Fruit fly (Drosophila melanogaster) whole organism, embryonic: ENCODE results near the gene Oatp33Eb.
A peak's percentile ranks its signal among the peaks of the same experiment; 100 is the strongest.

Experiments used
- Ada2b ChIP-seq: fragments of 200-800 bp; sonication (Bioruptor generic); IDR thresholded peaks from 2 replicates; pipeline ENCODE4 v1.3.6; 2022; ENCODE audit warnings: missing biosample characterization, missing genetic modification characterization
- Atf3 ChIP-seq: fragments of 200-800 bp; sonication (Bioruptor generic); optimal IDR thresholded peaks from 3 replicates; lab custom pipeline; 2016; ENCODE audit warnings: missing biosample characterization, missing genetic modification characterization
- BEAF-32 ChIP-seq: fragments of 200-800 bp; sonication (Bioruptor generic); optimal IDR thresholded peaks from 3 replicates; lab custom pipeline; 2017; ENCODE audit warnings: missing biosample characterization, missing genetic modification characterization, mild to moderate bottlenecking, moderate library complexity, missing genetic modification reagents
- Bgb ChIP-seq: fragments of 200-800 bp; sonication (Bioruptor generic); IDR thresholded peaks from 2 replicates; pipeline ENCODE4 v1.3.6; 2022; ENCODE audit warnings: missing biosample characterization, missing genetic modification characterization; ENCODE audit not compliant: partially characterized antibody
- CG1024 ChIP-seq: fragments of 200-800 bp; sonication (Bioruptor generic); IDR thresholded peaks from 2 replicates; pipeline ENCODE4 v1.3.6; 2022; ENCODE audit warnings: missing biosample characterization, missing genetic modification characterization
- CG11398 ChIP-seq: fragments of 200-800 bp; sonication (Bioruptor generic); optimal IDR thresholded peaks from 2 replicates; lab custom pipeline; 2016; ENCODE audit warnings: missing biosample characterization, missing genetic modification characterization
- CG12236 ChIP-seq: fragments of 200-800 bp; sonication (Bioruptor generic); optimal IDR thresholded peaks from 2 replicates; lab custom pipeline; 2016; ENCODE audit warnings: missing biosample characterization, missing genetic modification characterization
- CG1233 ChIP-seq: fragments of 200-800 bp; sonication (Bioruptor generic); optimal IDR thresholded peaks from 4 replicates; lab custom pipeline; 2018; ENCODE audit warnings: missing biosample characterization, mild to moderate bottlenecking, missing genetic modification characterization
- CG14441 ChIP-seq: fragments of 200-800 bp; sonication (Bioruptor generic); IDR thresholded peaks from 2 replicates; pipeline ENCODE4 v1.3.6; 2022; ENCODE audit warnings: missing biosample characterization, missing genetic modification characterization
- CG15011 ChIP-seq: fragments of 200-800 bp; sonication (Bioruptor generic); optimal IDR thresholded peaks from 3 replicates; lab custom pipeline; 2018; ENCODE audit warnings: missing biosample characterization, mild to moderate bottlenecking, missing genetic modification characterization
- CG15073 ChIP-seq: fragments of 200-800 bp; sonication (Bioruptor generic); optimal IDR thresholded peaks from 2 replicates; lab custom pipeline; 2016; ENCODE audit warnings: missing biosample characterization, missing genetic modification characterization
- CG1529 ChIP-seq: fragments of 200-800 bp; sonication (Bioruptor generic); optimal IDR thresholded peaks from 3 replicates; lab custom pipeline; 2018; ENCODE audit warnings: missing biosample characterization, missing genetic modification characterization
- CG16815 ChIP-seq: fragments of 200-800 bp; sonication (Bioruptor generic); optimal IDR thresholded peaks from 3 replicates; lab custom pipeline; 2017; ENCODE audit warnings: missing biosample characterization, mild to moderate bottlenecking, missing genetic modification characterization
- CG34376 ChIP-seq: fragments of 200-800 bp; sonication (Bioruptor generic); optimal IDR thresholded peaks from 2 replicates; lab custom pipeline; 2018; ENCODE audit warnings: missing biosample characterization, mild to moderate bottlenecking, missing genetic modification characterization
- CG3847 ChIP-seq: fragments of 200-800 bp; sonication (Bioruptor generic); IDR thresholded peaks from 2 replicates; pipeline ENCODE4 v1.3.6; 2022; ENCODE audit warnings: missing biosample characterization, missing genetic modification characterization
- CG6254 ChIP-seq: fragments of 200-800 bp; sonication (Bioruptor generic); optimal IDR thresholded peaks from 3 replicates; lab custom pipeline; 2017; ENCODE audit warnings: mild to moderate bottlenecking, missing biosample characterization, missing genetic modification reagents, missing genetic modification characterization
- CG6765 ChIP-seq: fragments of 200-800 bp; sonication (Bioruptor generic); optimal IDR thresholded peaks from 3 replicates; lab custom pipeline; 2017; ENCODE audit warnings: missing biosample characterization, mild to moderate bottlenecking, missing genetic modification characterization
- CG7556 ChIP-seq: fragments of 200-800 bp; sonication (Bioruptor generic); optimal IDR thresholded peaks from 2 replicates; lab custom pipeline; 2017; ENCODE audit warnings: missing biosample characterization, mild to moderate bottlenecking, missing genetic modification characterization
- CG8359 ChIP-seq: fragments of 200-800 bp; sonication (Bioruptor generic); optimal IDR thresholded peaks from 2 replicates; lab custom pipeline; 2017; ENCODE audit warnings: missing biosample characterization, mild to moderate bottlenecking, missing genetic modification characterization, borderline replicate concordance
- CrebB ChIP-seq: fragments of 200-800 bp; sonication (Bioruptor generic); optimal IDR thresholded peaks from 3 replicates; lab custom pipeline; 2018; ENCODE audit warnings: missing biosample characterization, mild to moderate bottlenecking, missing genetic modification characterization
- D19A ChIP-seq: fragments of 200-800 bp; optimal IDR thresholded peaks from 3 replicates; lab custom pipeline; 2019; ENCODE audit warnings: missing biosample characterization, mild to moderate bottlenecking, missing genetic modification characterization, moderate library complexity
- Hr78 ChIP-seq, 2 experiments: fragments of 200-800 bp in 1 of 2; fragments of >200 bp in 1 of 2; sonication (Bioruptor generic) in 1 of 2; optimal IDR thresholded peaks; 2 replicates each; lab custom pipeline; 2017 to 2019; ENCODE audit warnings: missing biosample characterization in 2 of 2, missing genetic modification characterization in 2 of 2, mild to moderate bottlenecking in 1 of 2, moderate library complexity in 1 of 2
- NFAT ChIP-seq: fragments of 200-800 bp; sonication (Bioruptor generic); IDR thresholded peaks from 2 replicates; pipeline ENCODE4 v1.3.6; 2022; ENCODE audit warnings: missing biosample characterization, missing genetic modification characterization
- NK7.1 ChIP-seq: fragments of 200-800 bp; sonication (Bioruptor generic); optimal IDR thresholded peaks from 3 replicates; lab custom pipeline; 2016; ENCODE audit warnings: missing biosample characterization, missing genetic modification characterization
- Poxn ChIP-seq: fragments of 200-800 bp; sonication (Bioruptor generic); IDR thresholded peaks from 2 replicates; pipeline ENCODE4 v1.3.6; 2022; ENCODE audit warnings: missing biosample characterization, missing genetic modification characterization
- Spps ChIP-seq: fragments of 200-800 bp; sonication (Bioruptor generic); optimal IDR thresholded peaks from 2 replicates; lab custom pipeline; 2018; ENCODE audit warnings: missing biosample characterization, mild to moderate bottlenecking, missing genetic modification characterization
- TFAM ChIP-seq: fragments of 200-800 bp; sonication (Bioruptor generic); optimal IDR thresholded peaks from 2 replicates; lab custom pipeline; 2017; ENCODE audit warnings: missing biosample characterization, missing genetic modification characterization, inconsistent platforms
- aop ChIP-seq: fragments of 200-800 bp; sonication (Bioruptor generic); IDR thresholded peaks from 2 replicates; pipeline ENCODE4 v1.3.6; 2022; ENCODE audit warnings: missing biosample characterization, missing genetic modification characterization
- ato ChIP-seq: fragments of 200-800 bp; sonication (Bioruptor generic); IDR thresholded peaks from 2 replicates; pipeline ENCODE4 v1.3.6; 2022; ENCODE audit warnings: missing biosample characterization, missing genetic modification characterization; ENCODE audit not compliant: partially characterized antibody
- bigmax ChIP-seq: fragments of 200-800 bp; sonication (Bioruptor generic); optimal IDR thresholded peaks from 2 replicates; lab custom pipeline; 2018; ENCODE audit warnings: missing biosample characterization, mild to moderate bottlenecking, missing genetic modification characterization
- cad ChIP-seq: fragments of >200 bp; optimal IDR thresholded peaks from 2 replicates; lab custom pipeline; 2017; ENCODE audit warnings: missing biosample characterization, missing genetic modification characterization
- crp ChIP-seq, 2 experiments: fragments of 200-800 bp; sonication (Bioruptor generic); optimal IDR thresholded peaks; 2 replicates in 1 of 2; 3 replicates in 1 of 2; lab custom pipeline; 2017; ENCODE audit warnings: missing biosample characterization in 2 of 2, missing genetic modification characterization in 2 of 2, mild to moderate bottlenecking in 1 of 2, moderate library complexity in 1 of 2
- da ChIP-seq: fragments of 200-800 bp; sonication (Bioruptor generic); optimal IDR thresholded peaks from 2 replicates; lab custom pipeline; 2016; ENCODE audit warnings: missing biosample characterization, missing genetic modification characterization
- danr ChIP-seq: fragments of 200-800 bp; sonication (Bioruptor generic); IDR thresholded peaks from 2 replicates; pipeline ENCODE4 v1.3.6; 2022; ENCODE audit warnings: missing biosample characterization, missing genetic modification characterization
- dimm ChIP-seq: fragments of 200-800 bp; sonication (Bioruptor generic); IDR thresholded peaks from 2 replicates; pipeline ENCODE4 v1.3.6; 2022; ENCODE audit warnings: missing biosample characterization, missing genetic modification characterization
- ftz-f1 ChIP-seq: fragments of 200-800 bp; sonication (Bioruptor generic); optimal IDR thresholded peaks from 2 replicates; lab custom pipeline; 2016; ENCODE audit warnings: missing biosample characterization, missing genetic modification characterization
- grau ChIP-seq: fragments of 200-800 bp; optimal IDR thresholded peaks from 3 replicates; lab custom pipeline; 2019; ENCODE audit warnings: missing biosample characterization, mild to moderate bottlenecking, missing genetic modification characterization, moderate library complexity
- grn ChIP-seq: fragments of 200-800 bp; sonication (Bioruptor generic); optimal IDR thresholded peaks from 3 replicates; lab custom pipeline; 2017; ENCODE audit warnings: missing biosample characterization, missing genetic modification characterization
- gt ChIP-seq: fragments of 200-800 bp; sonication (Bioruptor generic); IDR thresholded peaks from 2 replicates; pipeline ENCODE4 v1.3.6; 2022; ENCODE audit warnings: missing biosample characterization, missing genetic modification characterization
- jumu ChIP-seq: fragments of 200-800 bp; sonication (Bioruptor generic); optimal IDR thresholded peaks from 3 replicates; lab custom pipeline; 2016; ENCODE audit warnings: missing biosample characterization, missing genetic modification characterization
- ken ChIP-seq: fragments of 200-800 bp; sonication (Bioruptor generic); IDR thresholded peaks from 3 replicates; pipeline ENCODE4 v1.3.6; 2022; ENCODE audit warnings: missing biosample characterization, missing genetic modification characterization
- kni ChIP-seq: fragments of 200-800 bp; sonication (Bioruptor generic); optimal IDR thresholded peaks from 3 replicates; lab custom pipeline; 2017; ENCODE audit warnings: mild to moderate bottlenecking, missing biosample characterization, missing genetic modification reagents, missing genetic modification characterization
- mam ChIP-seq: fragments of 200-800 bp; sonication (Bioruptor generic); optimal IDR thresholded peaks from 3 replicates; lab custom pipeline; 2016; ENCODE audit warnings: missing biosample characterization, missing genetic modification characterization
- pb ChIP-seq: fragments of 200-800 bp; sonication (Bioruptor generic); optimal IDR thresholded peaks from 3 replicates; lab custom pipeline; 2016; ENCODE audit warnings: missing biosample characterization, missing genetic modification characterization
- peb ChIP-seq: fragments of 200-800 bp; sonication (Bioruptor generic); IDR thresholded peaks from 2 replicates; pipeline ENCODE4 v1.3.6; 2022; ENCODE audit warnings: missing biosample characterization, missing genetic modification characterization
- ranshi ChIP-seq: fragments of 200-800 bp; sonication (Bioruptor generic); IDR thresholded peaks from 2 replicates; pipeline ENCODE4 v1.3.6; 2022; ENCODE audit warnings: missing biosample characterization, missing genetic modification characterization
- sima ChIP-seq: fragments of 200-800 bp; sonication (Bioruptor generic); optimal IDR thresholded peaks from 2 replicates; lab custom pipeline; 2016; ENCODE audit warnings: missing biosample characterization, missing genetic modification characterization
- sna ChIP-seq: fragments of 200-800 bp; sonication (Bioruptor generic); IDR thresholded peaks from 2 replicates; pipeline ENCODE4 v1.3.6; 2022; ENCODE audit warnings: missing biosample characterization, missing genetic modification characterization; ENCODE audit not compliant: partially characterized antibody

Oatp33Eb gene

DNA sequence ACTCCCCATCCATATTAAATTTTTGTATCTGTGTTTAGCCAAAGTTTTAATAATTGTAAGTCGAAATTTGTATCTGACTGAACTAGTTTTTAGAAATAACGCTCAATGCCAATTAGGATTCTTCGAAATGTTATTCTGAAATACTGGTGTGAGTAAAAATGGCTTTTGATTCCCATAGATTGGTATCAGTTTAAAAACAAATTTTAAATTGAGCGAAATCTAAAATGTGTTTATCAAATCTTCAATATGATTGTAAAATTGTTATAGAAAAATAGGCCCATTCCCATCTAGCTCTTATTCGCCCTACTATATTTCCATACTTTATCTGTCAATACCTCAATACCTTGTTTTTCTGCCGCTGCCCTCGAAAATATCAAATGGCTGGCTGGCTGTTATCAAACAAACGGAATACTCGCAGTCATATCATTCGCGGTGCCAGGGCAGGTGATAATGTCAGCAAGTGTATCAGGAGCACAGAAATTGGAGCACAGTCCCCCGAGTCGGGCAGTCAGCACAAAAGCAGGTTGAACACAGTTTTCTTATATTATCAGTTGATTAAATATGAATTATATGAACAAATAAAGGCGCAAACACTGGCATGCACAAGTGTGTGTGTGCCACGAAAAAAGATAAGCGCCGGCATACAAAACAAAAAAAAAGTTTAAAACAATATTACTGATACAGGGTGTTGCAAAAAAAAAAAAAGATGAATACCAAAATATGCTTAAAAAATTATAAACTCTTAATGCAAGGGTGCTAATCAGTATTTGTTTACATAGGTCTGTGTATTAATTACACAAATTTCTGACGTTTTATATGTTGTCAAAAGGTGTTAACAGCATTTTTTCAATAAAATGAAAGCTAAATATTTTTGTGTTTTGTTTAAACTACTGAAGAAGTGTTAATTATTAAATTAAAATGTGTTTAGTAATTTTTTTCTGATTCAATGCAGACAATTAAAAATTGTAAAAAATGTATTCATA is 49.3 kb downstream of the Oatp33Eb start, which contains the start of gene t-cup (continued):
- TF ChIP-seq ken (GFP tag; lab: Robert Waterston, UW) (peak; percentile 52; the same call in 1 of the 3 replicates), NFAT (GFP tag; lab: Robert Waterston, UW) (peak; percentile 66; the same call in 1 of the 2 replicates), CG6765 (GFP tag; lab: Kevin White, UChicago) (peak; percentile 84), D19A (peak; percentile 43), CG15011 (peak; percentile 81), kni (GFP tag; lab: Kevin White, UChicago) (peak; percentile 84), CG16815 (GFP tag; lab: Kevin White, UChicago) (no peak), pb (peak; percentile 19), Atf3 (GFP tag; lab: Kevin White, UChicago) (peak; percentile 13), CG6254 (peak; percentile 75), ftz-f1 (peak; percentile 31), CrebB (tag; lab: Kevin White, UChicago) (peak; percentile 87), grn (GFP tag; lab: Kevin White, UChicago) (peak; percentile 94), BEAF-32 (GFP tag; lab: Kevin White, UChicago) (no peak), Poxn (GFP tag; lab: Robert Waterston, UW) (no peak), CG12236 (GFP tag; lab: Kevin White, UChicago) (peak; percentile 72), cad (GFP tag; lab: Kevin White, UChicago) (no peak), ato (no peak), CG14441 (GFP tag; lab: Robert Waterston, UW) (peak; percentile 65), Ada2b (peak; percentile 60), NK7.1 (GFP tag; lab: Kevin White, UChicago) (peak; percentile 49), Spps (tag; lab: Kevin White, UChicago) (peak; percentile 44), CG3847 (0 out of 2 replicates have a peak, but pooled peaks have one; percentile 29), gt (GFP tag; lab: Robert Waterston, UW) (no peak), crp (GFP tag; optimal IDR thresholded peaks at IDR 0.05; lab: Kevin White, UChicago) (peak in 1 of 2 experiments; percentile 3), mam (GFP tag; lab: Kevin White, UChicago) (no peak), jumu (GFP tag; lab: Kevin White, UChicago) (peak; percentile 14), Hr78 (GFP tag; optimal IDR thresholded peaks at IDR 0.05; lab: Kevin White, UChicago) (no peak), CG7556 (GFP tag; lab: Kevin White, UChicago) (peak; percentile 74), sima (no peak), CG15073 (GFP tag; lab: Kevin White, UChicago) (no peak), CG34376 (GFP tag; lab: Kevin White, UChicago) (peak; percentile 98), da (GFP tag; lab: Kevin White, UChicago) (peak; percentile 72), CG11398 (GFP tag; lab: Kevin White, UChicago) (peak; percentile 69), grau (peak; percentile 40), bigmax (peak; percentile 61), CG1233 (peak; percentile 88), Bgb (GFP tag; lab: Robert Waterston, UW) (peak; percentile 19; the same call in 1 of the 2 replicates), dimm (GFP tag; lab: Robert Waterston, UW) (no peak), CG8359 (peak; percentile 65), sna (GFP tag; lab: Robert Waterston, UW) (no peak), CG1024 (GFP tag; lab: Robert Waterston, UW) (peak; percentile 57; the same call in 1 of the 2 replicates), TFAM (GFP tag; lab: Kevin White, UChicago) (peak; percentile 43), aop (GFP tag; lab: Robert Waterston, UW) (no peak), danr (GFP tag; lab: Robert Waterston, UW) (no peak; the same call in 1 of the 2 replicates), CG1529 (GFP tag; lab: Kevin White, UChicago) (peak; percentile 75), peb (GFP tag; lab: Robert Waterston, UW) (no peak), ranshi (GFP tag; lab: Robert Waterston, UW) (peak; percentile 66; the same call in 1 of the 2 replicates)
